Worm (Caenorhabditis elegans) whole organism, L1 larva: ENCODE data around the gene asp-13.

Experiments
- C16A3.4 ChIP-seq: fragments of 150-350 bp; optimal IDR thresholded peaks from 2 replicates; lab custom pipeline; 2014; ENCODE audit warnings: missing biosample characterization, missing genetic modification characterization
- F16B12.6 ChIP-seq: fragments of 150-350 bp; optimal IDR thresholded peaks from 2 replicates; lab custom pipeline; 2014; ENCODE audit warnings: missing biosample characterization, missing genetic modification characterization
- aha-1 ChIP-seq: fragments of 150-350 bp; optimal IDR thresholded peaks from 2 replicates; lab custom pipeline; 2014; ENCODE audit warnings: missing biosample characterization, missing genetic modification characterization
- alr-1 ChIP-seq: fragments of 200-800 bp; sonication (Bioruptor generic); optimal IDR thresholded peaks from 2 replicates; lab custom pipeline; 2018; ENCODE audit warnings: borderline replicate concordance, mild to moderate bottlenecking, missing genetic modification characterization, missing compliant biosample characterization
- ama-1 ChIP-seq: fragments of 150-350 bp; optimal IDR thresholded peaks from 2 replicates; lab custom pipeline; 2014
- blmp-1 ChIP-seq: fragments of 150-350 bp; optimal IDR thresholded peaks from 2 replicates; lab custom pipeline; 2014; ENCODE audit warnings: missing biosample characterization, missing genetic modification characterization
- ceh-82 ChIP-seq, 3 experiments: fragments of 150-350 bp in 1 of 3; sonication (generic microtip) in 2 of 3; optimal IDR thresholded peaks; 2 replicates each; lab custom pipeline; 2014 to 2017; ENCODE audit warnings: missing biosample characterization in 3 of 3, missing genetic modification characterization in 3 of 3
- ceh-88 ChIP-seq: fragments of 200-800 bp; sonication (Bioruptor generic); IDR thresholded peaks from 2 replicates; pipeline ENCODE4 v1.3.6; 2022; ENCODE audit warnings: missing genetic modification characterization, missing compliant biosample characterization
- ces-1 ChIP-seq: fragments of 150-350 bp; optimal IDR thresholded peaks from 2 replicates; lab custom pipeline; 2014; ENCODE audit warnings: missing biosample characterization, missing genetic modification reagents, missing genetic modification characterization
- dsc-1 ChIP-seq: sonication (generic microtip); optimal IDR thresholded peaks from 2 replicates; lab custom pipeline; 2016; ENCODE audit warnings: mild to moderate bottlenecking, missing genetic modification characterization, missing compliant biosample characterization
- efl-1 ChIP-seq, 4 experiments: fragments of 150-350 bp; optimal IDR thresholded peaks in 3 of 4; peaks in 1 of 4; 1 replicate in 1 of 4; 2 replicates in 3 of 4; lab custom pipeline; 2014; ENCODE audit warnings: missing biosample characterization in 2 of 4, missing genetic modification characterization in 2 of 4, missing genetic modification reagents in 2 of 4
- efl-3 ChIP-seq: fragments of 200-800 bp; sonication (Bioruptor generic); optimal IDR thresholded peaks from 2 replicates; lab custom pipeline; 2018; ENCODE audit warnings: mild to moderate bottlenecking, missing genetic modification characterization, missing compliant biosample characterization
- egl-27 ChIP-seq, 2 experiments: fragments of 150-350 bp in 1 of 2; sonication (generic microtip); optimal IDR thresholded peaks; 3 replicates each; lab custom pipeline; 2017 to 2018; ENCODE audit warnings: missing biosample characterization in 2 of 2, missing genetic modification characterization in 2 of 2, missing genetic modification reagents in 2 of 2
- fos-1 ChIP-seq: fragments of 150-350 bp; optimal IDR thresholded peaks from 2 replicates; lab custom pipeline; 2014; ENCODE audit warnings: missing biosample characterization, missing genetic modification characterization
- hlh-4 ChIP-seq: sonication (generic microtip); optimal IDR thresholded peaks from 2 replicates; lab custom pipeline; 2016; ENCODE audit warnings: mild to moderate bottlenecking, missing genetic modification characterization, missing compliant biosample characterization
- hpl-2 ChIP-seq: fragments of 150-350 bp; optimal IDR thresholded peaks from 2 replicates; lab custom pipeline; 2014; ENCODE audit warnings: missing biosample characterization, missing genetic modification reagents, missing genetic modification characterization
- jun-1 ChIP-seq: fragments of 150-350 bp; optimal IDR thresholded peaks from 2 replicates; lab custom pipeline; 2014; ENCODE audit warnings: missing biosample characterization, missing genetic modification reagents, missing genetic modification characterization
- lin-13 ChIP-seq: fragments of 150-350 bp; optimal IDR thresholded peaks from 2 replicates; lab custom pipeline; 2014; ENCODE audit warnings: missing biosample characterization, missing genetic modification reagents, missing genetic modification characterization
- lin-14 ChIP-seq: fragments of 200-800 bp; sonication (Bioruptor generic); optimal IDR thresholded peaks from 2 replicates; lab custom pipeline; 2018; ENCODE audit warnings: mild to moderate bottlenecking, missing genetic modification characterization, moderate library complexity, missing compliant biosample characterization
- lin-15B ChIP-seq: fragments of 150-350 bp; sonication (generic microtip); optimal IDR thresholded peaks from 3 replicates; lab custom pipeline; 2014; ENCODE audit warnings: missing biosample characterization, missing genetic modification characterization
- lin-39 ChIP-seq: fragments of 150-350 bp; optimal IDR thresholded peaks from 2 replicates; lab custom pipeline; 2014; ENCODE audit warnings: missing biosample characterization, missing genetic modification reagents, missing genetic modification characterization
- lir-3 ChIP-seq: sonication (generic microtip); optimal IDR thresholded peaks from 2 replicates; lab custom pipeline; 2016; ENCODE audit warnings: mild to moderate bottlenecking, missing genetic modification characterization, moderate library complexity, missing compliant biosample characterization; ENCODE audit not compliant: poor library complexity
- lsy-2 ChIP-seq, 2 experiments: fragments of 150-350 bp; optimal IDR thresholded peaks; 2 replicates each; lab custom pipeline; 2014; ENCODE audit warnings: missing biosample characterization in 2 of 2, missing genetic modification characterization in 2 of 2
- mab-9 ChIP-seq: fragments of 200-800 bp; sonication (Bioruptor generic); IDR thresholded peaks from 2 replicates; pipeline ENCODE4 v1.3.6; 2022; ENCODE audit warnings: missing genetic modification reagents, missing genetic modification characterization, missing compliant biosample characterization
- mdl-1 ChIP-seq, 2 experiments: fragments of 150-350 bp; optimal IDR thresholded peaks; 2 replicates each; lab custom pipeline; 2014 to 2017; ENCODE audit warnings: missing biosample characterization in 2 of 2, missing genetic modification characterization in 2 of 2, inconsistent platforms in 1 of 2
- mep-1 ChIP-seq: fragments of 150-350 bp; optimal IDR thresholded peaks from 2 replicates; lab custom pipeline; 2014; ENCODE audit warnings: missing biosample characterization, missing genetic modification characterization
- nhr-11 ChIP-seq: fragments of 150-350 bp; optimal IDR thresholded peaks from 2 replicates; lab custom pipeline; 2014; ENCODE audit warnings: missing biosample characterization, missing genetic modification characterization
- nhr-20 ChIP-seq: sonication (generic microtip); optimal IDR thresholded peaks from 2 replicates; lab custom pipeline; 2016; ENCODE audit warnings: mild to moderate bottlenecking, missing genetic modification characterization, missing compliant biosample characterization
- nhr-237 ChIP-seq: fragments of 150-350 bp; optimal IDR thresholded peaks from 2 replicates; lab custom pipeline; 2014; ENCODE audit warnings: missing biosample characterization, missing genetic modification characterization
- nhr-47 ChIP-seq: sonication (generic microtip); optimal IDR thresholded peaks from 2 replicates; lab custom pipeline; 2016; ENCODE audit warnings: mild to moderate bottlenecking, missing genetic modification characterization, moderate library complexity, missing compliant biosample characterization
- nhr-71 ChIP-seq: sonication (generic microtip); optimal IDR thresholded peaks from 2 replicates; lab custom pipeline; 2016; ENCODE audit warnings: mild to moderate bottlenecking, missing genetic modification characterization, moderate library complexity, missing compliant biosample characterization
- nhr-85 ChIP-seq: sonication (generic microtip); peaks from one replicate; lab custom pipeline; 2016; ENCODE audit warnings: missing genetic modification characterization, inconsistent platforms, missing compliant biosample characterization
- nhr-90 ChIP-seq: sonication (generic microtip); optimal IDR thresholded peaks from 2 replicates; lab custom pipeline; 2016; ENCODE audit warnings: mild to moderate bottlenecking, missing genetic modification characterization, missing compliant biosample characterization; ENCODE audit not compliant: poor library complexity
- pag-3 ChIP-seq: sonication (generic microtip); optimal IDR thresholded peaks from 2 replicates; lab custom pipeline; 2017; ENCODE audit warnings: missing genetic modification characterization, mild to moderate bottlenecking, missing compliant biosample characterization, antibody characterized with exemption, borderline replicate concordance; ENCODE audit not compliant: insufficient read depth
- pax-3 ChIP-seq: fragments of 200-800 bp; sonication (Bioruptor generic); optimal IDR thresholded peaks from 2 replicates; lab custom pipeline; 2018; ENCODE audit warnings: mild to moderate bottlenecking, missing genetic modification characterization, moderate library complexity, missing compliant biosample characterization
- rnt-1 ChIP-seq: sonication (generic microtip); optimal IDR thresholded peaks from 2 replicates; lab custom pipeline; 2016; ENCODE audit warnings: mild to moderate bottlenecking, missing genetic modification characterization, moderate library complexity, missing compliant biosample characterization
- snpc-4 ChIP-seq: fragments of 150-350 bp; optimal IDR thresholded peaks from 2 replicates; lab custom pipeline; 2014; ENCODE audit warnings: missing biosample characterization, missing genetic modification characterization
- snu-23 ChIP-seq: sonication (generic microtip); optimal IDR thresholded peaks from 2 replicates; lab custom pipeline; 2016; ENCODE audit warnings: missing genetic modification characterization, missing compliant biosample characterization
- swsn-7 ChIP-seq: sonication (generic microtip); optimal IDR thresholded peaks from 2 replicates; lab custom pipeline; 2016; ENCODE audit warnings: missing genetic modification characterization, missing compliant biosample characterization
- tbx-2 ChIP-seq: sonication (generic microtip); optimal IDR thresholded peaks from 2 replicates; lab custom pipeline; 2016; ENCODE audit warnings: missing genetic modification characterization, missing compliant biosample characterization
- tlp-1 ChIP-seq: fragments of 150-350 bp; optimal IDR thresholded peaks from 2 replicates; lab custom pipeline; 2014; ENCODE audit warnings: missing biosample characterization, missing genetic modification characterization
- unc-130 ChIP-seq: fragments of 150-350 bp; optimal IDR thresholded peaks from 2 replicates; lab custom pipeline; 2017; ENCODE audit warnings: missing biosample characterization, missing genetic modification characterization, inconsistent platforms
- unc-98 ChIP-seq: fragments of 200-800 bp; sonication (Bioruptor generic); IDR thresholded peaks from 2 replicates; pipeline ENCODE4 v1.3.6; 2022; ENCODE audit warnings: missing genetic modification characterization, missing compliant biosample characterization
- vab-15 ChIP-seq: sonication (generic microtip); optimal IDR thresholded peaks from 2 replicates; lab custom pipeline; 2017; ENCODE audit warnings: missing genotype, mild to moderate bottlenecking, missing genetic modification characterization, missing compliant biosample characterization
- zip-4 ChIP-seq: fragments of 200-800 bp; sonication (Bioruptor generic); optimal IDR thresholded peaks from 2 replicates; lab custom pipeline; 2018; ENCODE audit warnings: mild to moderate bottlenecking, missing genetic modification characterization, moderate library complexity, missing compliant biosample characterization
- ztf-11 ChIP-seq, 2 experiments: sonication (generic microtip); optimal IDR thresholded peaks; 2 replicates each; lab custom pipeline; 2016 to 2017; ENCODE audit warnings: missing genetic modification characterization in 2 of 2, missing biosample characterization in 1 of 2, missing compliant biosample characterization in 1 of 2
- ztf-4 ChIP-seq: fragments of 150-350 bp; optimal IDR thresholded peaks from 2 replicates; lab custom pipeline; 2014; ENCODE audit warnings: missing biosample characterization, missing genetic modification characterization

The asp-13 gene

ce11 chrV:8660475-8660874, 17.5 kb upstream of the asp-13 start:
- TF ChIP-seq rnt-1 = peak; percentile 22
- peak; percentile 73 for TF ChIP-seq blmp-1 (tag; lab: Kevin White, UChicago)
- no peak for TF ChIP-seq efl-1 (optimal IDR thresholded peaks at IDR 0.05; lab: Kevin White, UChicago)
- peak in 1 of 2 experiments; percentile 82 for TF ChIP-seq efl-1 (GFP tag; optimal IDR thresholded peaks at IDR 0.05 in 1 of 2; lab: Kevin White, UChicago)
- no peak for TF ChIP-seq mep-1
- TF ChIP-seq nhr-85 (tag; lab: Kevin White, UChicago) = peak; percentile 73
- TF ChIP-seq nhr-71 (tag; lab: Kevin White, UChicago) = peak; percentile 1
- TF ChIP-seq lin-14 = peak; percentile 41
- TF ChIP-seq nhr-90 (tag; lab: Kevin White, UChicago) = no peak

- peak; percentile 2 for TF ChIP-seq C16A3.4 (tag; lab: Kevin White, UChicago)
- peak; percentile 43 for TF ChIP-seq snu-23 (GFP tag; lab: Kevin White, UChicago)
- no peak for TF ChIP-seq aha-1
- peak; percentile 56 for TF ChIP-seq rnt-1
- no peak for TF ChIP-seq lir-3 (tag; lab: Kevin White, UChicago)
- TF ChIP-seq pag-3 (tag; lab: Kevin White, UChicago) = peak; percentile 91
- no peak for TF ChIP-seq lin-13 (GFP tag; lab: Kevin White, UChicago)
- TF ChIP-seq snpc-4 (tag; lab: Kevin White, UChicago) = no peak
- peak; percentile 77 for TF ChIP-seq lin-14
- TF ChIP-seq blmp-1 (tag; lab: Kevin White, UChicago) = peak; percentile 56
- TF ChIP-seq mab-9 (GFP tag; lab: Robert Waterston, UW) = no peak
- no peak for TF ChIP-seq fos-1
- no peak for TF ChIP-seq efl-1 (optimal IDR thresholded peaks at IDR 0.05; lab: Kevin White, UChicago)
- peak in 1 of 2 experiments; percentile 77 for TF ChIP-seq efl-1 (GFP tag; optimal IDR thresholded peaks at IDR 0.05 in 1 of 2; lab: Kevin White, UChicago)
- TF ChIP-seq jun-1 (tag; lab: Kevin White, UChicago) = no peak
- no peak for TF ChIP-seq zip-4
- peak; percentile 36 for TF ChIP-seq nhr-20 (tag; lab: Kevin White, UChicago)
- TF ChIP-seq unc-130 (tag; lab: Kevin White, UChicago) = peak; percentile 15
- TF ChIP-seq dsc-1 = peak; percentile 8
- TF ChIP-seq nhr-11 (tag; lab: Kevin White, UChicago) = no peak
- TF ChIP-seq mdl-1 (tag; optimal IDR thresholded peaks at IDR 0.05; lab: Kevin White, UChicago) = peak in 1 of 2 experiments; percentile 56
- TF ChIP-seq F16B12.6 = no peak
- peak; percentile 60 for TF ChIP-seq nhr-71 (tag; lab: Kevin White, UChicago)
- no peak for TF ChIP-seq ceh-88
- no peak for TF ChIP-seq hlh-4 (tag; lab: Kevin White, UChicago)
- TF ChIP-seq ama-1 = no peak
- no peak for TF ChIP-seq ces-1 (GFP tag; lab: Kevin White, UChicago)
- TF ChIP-seq swsn-7 (tag; lab: Kevin White, UChicago) = no peak
- no peak for TF ChIP-seq vab-15
- no peak for TF ChIP-seq efl-3 (GFP tag; lab: Kevin White, UChicago)
- no peak for TF ChIP-seq nhr-237 (tag; lab: Kevin White, UChicago)
- no peak for TF ChIP-seq alr-1
- TF ChIP-seq egl-27 (tag; optimal IDR thresholded peaks at IDR 0.05; lab: Kevin White, UChicago) = no peak
- TF ChIP-seq lin-15B = no peak
- no peak for TF ChIP-seq ztf-11 (tag; optimal IDR thresholded peaks at IDR 0.05; lab: Kevin White, UChicago)
- no peak for TF ChIP-seq unc-98 (GFP tag; lab: Robert Waterston, UW)
- no peak for TF ChIP-seq nhr-90 (tag; lab: Kevin White, UChicago)
- TF ChIP-seq lsy-2 (tag; optimal IDR thresholded peaks at IDR 0.05; lab: Kevin White, UChicago) = peak in 1 of 2 experiments; percentile 52
- TF ChIP-seq tlp-1 = no peak
- TF ChIP-seq hpl-2 (GFP tag; lab: Kevin White, UChicago) = no peak
- no peak for TF ChIP-seq pax-3
- no peak for TF ChIP-seq mep-1
- no peak for TF ChIP-seq nhr-47 (tag; lab: Kevin White, UChicago)
- no peak for TF ChIP-seq lin-39 (tag; lab: Kevin White, UChicago)
- TF ChIP-seq ceh-82 (tag; optimal IDR thresholded peaks at IDR 0.05; lab: Kevin White, UChicago) = no peak
- peak; percentile 8 for TF ChIP-seq tbx-2 (tag; lab: Kevin White, UChicago)
- peak; percentile 7 for TF ChIP-seq ztf-4 (tag; lab: Kevin White, UChicago)
Measured at ce11 chrV:8658577-8659362, 15.8 kb upstream of the asp-13 start.
